Fruit fly (Drosophila melanogaster) whole organism, embryonic: ENCODE data around the gene Ror.

Experiments used
- BEAF-32 ChIP-seq: fragments of 200-800 bp; sonication (Bioruptor generic); optimal IDR thresholded peaks from 3 replicates; lab custom pipeline; 2017; ENCODE audit warnings: missing biosample characterization, missing genetic modification characterization, mild to moderate bottlenecking, moderate library complexity, missing genetic modification reagents
- Bgb ChIP-seq: fragments of 200-800 bp; sonication (Bioruptor generic); IDR thresholded peaks from 2 replicates; pipeline ENCODE4 v1.3.6; 2022; ENCODE audit warnings: missing biosample characterization, missing genetic modification characterization; ENCODE audit not compliant: partially characterized antibody
- CG1024 ChIP-seq: fragments of 200-800 bp; sonication (Bioruptor generic); IDR thresholded peaks from 2 replicates; pipeline ENCODE4 v1.3.6; 2022; ENCODE audit warnings: missing biosample characterization, missing genetic modification characterization
- CG10979 ChIP-seq: fragments of 200-800 bp; sonication (Bioruptor generic); optimal IDR thresholded peaks from 2 replicates; lab custom pipeline; 2018; ENCODE audit warnings: missing biosample characterization, mild to moderate bottlenecking, missing genetic modification characterization, moderate library complexity
- CG11504 ChIP-seq: fragments of 200-800 bp; sonication (Bioruptor generic); optimal IDR thresholded peaks from 3 replicates; lab custom pipeline; 2019; ENCODE audit warnings: missing biosample characterization, mild to moderate bottlenecking, missing genetic modification characterization, moderate library complexity
- CG11695 ChIP-seq: fragments of 200-800 bp; sonication (Bioruptor generic); IDR thresholded peaks from 3 replicates; pipeline ENCODE4 v1.3.6; 2022; ENCODE audit warnings: missing biosample characterization, missing genetic modification characterization
- CG13287 ChIP-seq: fragments of 200-800 bp; sonication (Bioruptor generic); IDR thresholded peaks from 2 replicates; pipeline ENCODE4 v1.3.6; 2022; ENCODE audit warnings: missing biosample characterization, missing genetic modification characterization; ENCODE audit not compliant: partially characterized antibody
- CG13894 ChIP-seq: fragments of 200-800 bp; sonication (Bioruptor generic); optimal IDR thresholded peaks from 3 replicates; lab custom pipeline; 2018; ENCODE audit warnings: missing biosample characterization, mild to moderate bottlenecking, missing genetic modification characterization, moderate library complexity
- CG1603 ChIP-seq: fragments of 200-800 bp; sonication (Bioruptor generic); optimal IDR thresholded peaks from 2 replicates; lab custom pipeline; 2019; ENCODE audit warnings: missing biosample characterization, mild to moderate bottlenecking, missing genetic modification characterization, moderate library complexity
- CG16779 ChIP-seq: fragments of 200-800 bp; sonication (Bioruptor generic); IDR thresholded peaks from 2 replicates; pipeline ENCODE4 v1.3.6; 2022; ENCODE audit warnings: missing biosample characterization, missing genetic modification characterization
- CG16813 ChIP-seq: fragments of 200-800 bp; sonication (Bioruptor generic); IDR thresholded peaks from 3 replicates; pipeline ENCODE4 v1.3.6; 2022; ENCODE audit warnings: missing biosample characterization, missing genetic modification characterization; ENCODE audit not compliant: partially characterized antibody
- CG17912 ChIP-seq: fragments of 200-800 bp; sonication (Bioruptor generic); optimal IDR thresholded peaks from 2 replicates; lab custom pipeline; 2018; ENCODE audit warnings: missing biosample characterization, mild to moderate bottlenecking, missing genetic modification characterization
- CG2712 ChIP-seq: fragments of 200-800 bp; optimal IDR thresholded peaks from 3 replicates; lab custom pipeline; 2019; ENCODE audit warnings: missing biosample characterization, mild to moderate bottlenecking, missing genetic modification characterization, moderate library complexity
- CG30020 ChIP-seq: fragments of 200-800 bp; optimal IDR thresholded peaks from 2 replicates; lab custom pipeline; 2019; ENCODE audit warnings: missing biosample characterization, mild to moderate bottlenecking, missing genetic modification characterization, moderate library complexity
- CG34224 ChIP-seq: fragments of 200-800 bp; sonication (Bioruptor generic); IDR thresholded peaks from 3 replicates; pipeline ENCODE4 v1.3.6; 2022; ENCODE audit warnings: missing biosample characterization, missing genetic modification characterization; ENCODE audit not compliant: partially characterized antibody
- CG34376 ChIP-seq: fragments of 200-800 bp; sonication (Bioruptor generic); optimal IDR thresholded peaks from 2 replicates; lab custom pipeline; 2018; ENCODE audit warnings: missing biosample characterization, mild to moderate bottlenecking, missing genetic modification characterization
- CG3726 ChIP-seq: fragments of 200-800 bp; sonication (Bioruptor generic); IDR thresholded peaks from 3 replicates; pipeline ENCODE4, ENCODE4 v1.3.6; 2022; ENCODE audit warnings: missing biosample characterization, missing genetic modification characterization
- CG3847 ChIP-seq: fragments of 200-800 bp; sonication (Bioruptor generic); IDR thresholded peaks from 2 replicates; pipeline ENCODE4 v1.3.6; 2022; ENCODE audit warnings: missing biosample characterization, missing genetic modification characterization
- CG6765 ChIP-seq: fragments of 200-800 bp; sonication (Bioruptor generic); optimal IDR thresholded peaks from 3 replicates; lab custom pipeline; 2017; ENCODE audit warnings: missing biosample characterization, mild to moderate bottlenecking, missing genetic modification characterization
- CG8089 ChIP-seq: fragments of 200-800 bp; sonication (Bioruptor generic); optimal IDR thresholded peaks from 3 replicates; lab custom pipeline; 2016; ENCODE audit warnings: missing biosample characterization, missing genetic modification characterization
- CG8359 ChIP-seq: fragments of 200-800 bp; sonication (Bioruptor generic); optimal IDR thresholded peaks from 2 replicates; lab custom pipeline; 2017; ENCODE audit warnings: missing biosample characterization, mild to moderate bottlenecking, missing genetic modification characterization, borderline replicate concordance
- CG9932 ChIP-seq: fragments of 200-800 bp; sonication (Bioruptor generic); IDR thresholded peaks from 2 replicates; pipeline ENCODE4 v1.3.6; 2022; ENCODE audit warnings: missing biosample characterization, missing genetic modification characterization
- Dek ChIP-seq: fragments of 200-800 bp; sonication (Bioruptor generic); optimal IDR thresholded peaks from 3 replicates; lab custom pipeline; 2019; ENCODE audit warnings: missing biosample characterization, mild to moderate bottlenecking, missing genetic modification characterization, moderate library complexity
- Dll ChIP-seq: fragments of 200-800 bp; sonication (Bioruptor generic); IDR thresholded peaks from 4 replicates; pipeline ENCODE4 v1.3.6; 2022; ENCODE audit warnings: missing biosample characterization, missing genetic modification characterization; ENCODE audit not compliant: partially characterized antibody
- Dp ChIP-seq: fragments of 200-800 bp; sonication (Bioruptor generic); optimal IDR thresholded peaks from 2 replicates; lab custom pipeline; 2018; ENCODE audit warnings: missing biosample characterization, mild to moderate bottlenecking, missing genetic modification characterization, moderate library complexity
- Dref ChIP-seq: fragments of 200-800 bp; sonication (Bioruptor generic); IDR thresholded peaks from 2 replicates; pipeline ENCODE4 v1.3.6; 2022; ENCODE audit warnings: missing biosample characterization, missing genetic modification characterization
- Gug ChIP-seq: fragments of 200-800 bp; sonication (Bioruptor generic); IDR thresholded peaks from 4 replicates; pipeline ENCODE4 v1.3.6; 2022; ENCODE audit warnings: missing biosample characterization, missing genetic modification characterization
- HmgZ ChIP-seq: fragments of 200-800 bp; sonication (Bioruptor generic); optimal IDR thresholded peaks from 2 replicates; lab custom pipeline; 2018; ENCODE audit warnings: missing biosample characterization, mild to moderate bottlenecking, missing genetic modification characterization
- Hr3 ChIP-seq: fragments of 200-800 bp; sonication (Bioruptor generic); optimal IDR thresholded peaks from 3 replicates; lab custom pipeline; 2016; ENCODE audit warnings: missing biosample characterization, missing genetic modification characterization
- Jarid2 ChIP-seq: fragments of 200-800 bp; sonication (Bioruptor generic); optimal IDR thresholded peaks from 3 replicates; lab custom pipeline; 2017; ENCODE audit warnings: mild to moderate bottlenecking, missing biosample characterization, missing genetic modification reagents, missing genetic modification characterization
- MBD-R2 ChIP-seq: fragments of 200-800 bp; sonication (Bioruptor generic); IDR thresholded peaks from 2 replicates; pipeline ENCODE4 v1.3.6; 2022; ENCODE audit warnings: missing biosample characterization, missing genetic modification characterization
- Pdp1 ChIP-seq, 2 experiments: fragments of 200-800 bp; sonication (Bioruptor generic); optimal IDR thresholded peaks; 3 replicates each; lab custom pipeline; 2016; ENCODE audit warnings: missing biosample characterization in 2 of 2, missing genetic modification characterization in 2 of 2, mild to moderate bottlenecking in 1 of 2, moderate library complexity in 1 of 2
- Scr ChIP-seq: fragments of 200-800 bp; sonication (Bioruptor generic); IDR thresholded peaks from 2 replicates; pipeline ENCODE4 v1.3.6; 2022; ENCODE audit warnings: missing biosample characterization, missing genetic modification characterization; ENCODE audit not compliant: partially characterized antibody
- Sry-δ ChIP-seq: fragments of 200-800 bp; sonication (Bioruptor generic); optimal IDR thresholded peaks from 2 replicates; lab custom pipeline; 2016; ENCODE audit warnings: missing biosample characterization, missing genetic modification characterization
- Stat92E ChIP-seq, 3 experiments: fragments of >200 bp in 2 of 3; fragments of 200-800 bp in 1 of 3; sonication (Bioruptor generic) in 1 of 3; optimal IDR thresholded peaks; 2 replicates each; lab custom pipeline; 2017 to 2019; ENCODE audit warnings: missing biosample characterization in 3 of 3, missing genetic modification characterization in 3 of 3, mild to moderate bottlenecking in 1 of 3, moderate library complexity in 1 of 3
- Tbp ChIP-seq: fragments of >200 bp; optimal IDR thresholded peaks from 2 replicates; lab custom pipeline; 2018; ENCODE audit warnings: missing biosample characterization, missing genetic modification characterization
- al ChIP-seq: fragments of 200-800 bp; sonication (Bioruptor generic); IDR thresholded peaks from 2 replicates; pipeline ENCODE4 v1.3.6; 2022; ENCODE audit warnings: missing biosample characterization, missing genetic modification characterization
- amos ChIP-seq: fragments of 200-800 bp; sonication (Bioruptor generic); IDR thresholded peaks from 2 replicates; pipeline ENCODE4 v1.3.6; 2022; ENCODE audit warnings: missing biosample characterization, missing genetic modification characterization; ENCODE audit not compliant: partially characterized antibody
- ap ChIP-seq: fragments of 200-800 bp; sonication (Bioruptor generic); IDR thresholded peaks from 2 replicates; pipeline ENCODE4 v1.3.6; 2022; ENCODE audit warnings: missing biosample characterization, missing genetic modification characterization
- bbx ChIP-seq: fragments of 200-800 bp; sonication (Bioruptor generic); IDR thresholded peaks from 2 replicates; pipeline ENCODE4 v1.3.6; 2022; ENCODE audit warnings: missing biosample characterization, missing genetic modification characterization; ENCODE audit not compliant: partially characterized antibody
- fd102C ChIP-seq: fragments of 200-800 bp; sonication (Bioruptor generic); optimal IDR thresholded peaks from 2 replicates; lab custom pipeline; 2018; ENCODE audit warnings: missing biosample characterization, mild to moderate bottlenecking, missing genetic modification characterization, moderate library complexity
- lbe ChIP-seq: fragments of 200-800 bp; sonication (Bioruptor generic); optimal IDR thresholded peaks from 2 replicates; lab custom pipeline; 2016; ENCODE audit warnings: missing biosample characterization, mild to moderate bottlenecking, missing genetic modification characterization
- org-1 ChIP-seq: fragments of 200-800 bp; sonication (Bioruptor generic); optimal IDR thresholded peaks from 2 replicates; lab custom pipeline; 2017; ENCODE audit warnings: missing biosample characterization, missing genetic modification characterization
- pfk ChIP-seq: fragments of 200-800 bp; sonication (Bioruptor generic); optimal IDR thresholded peaks from 2 replicates; lab custom pipeline; 2018; ENCODE audit warnings: missing biosample characterization, mild to moderate bottlenecking, missing genetic modification characterization, moderate library complexity
- shn ChIP-seq: fragments of 200-800 bp; sonication (Bioruptor generic); optimal IDR thresholded peaks from 3 replicates; lab custom pipeline; 2016; ENCODE audit warnings: missing biosample characterization, missing genetic modification characterization
- trem ChIP-seq: fragments of 200-800 bp; optimal IDR thresholded peaks from 3 replicates; lab custom pipeline; 2019; ENCODE audit warnings: missing biosample characterization, mild to moderate bottlenecking, missing genetic modification characterization, moderate library complexity

The Ror gene

dm6 chr2L:10263830-10264634 lies 12.4 kb downstream of the Ror start, which contains the start of gene REPTOR-BP (continued):
- TF ChIP-seq Pdp1 (GFP tag; optimal IDR thresholded peaks at IDR 0.05; lab: Kevin White, UChicago), result peak in 1 of 2 experiments; percentile 18
- no peak for TF ChIP-seq CG9932 (GFP tag; lab: Robert Waterston, UW)
- no peak for TF ChIP-seq Dek
- TF ChIP-seq Dp (GFP tag; lab: Kevin White, UChicago), result peak; percentile 41
- TF ChIP-seq CG1603 (tag; lab: Kevin White, UChicago), result peak; percentile 99
- TF ChIP-seq, all 482 proteins: peak for 24

- peak; percentile 52; the same call in 1 of the 2 replicates for TF ChIP-seq amos
- no peak for TF ChIP-seq CG8089 (GFP tag; lab: Kevin White, UChicago)
- TF ChIP-seq CG16813 (GFP tag; lab: Robert Waterston, UW), result no peak; the same call in 2 of the 3 replicates
- TF ChIP-seq ap (GFP tag; lab: Robert Waterston, UW), result no peak
- peak; percentile 95 for TF ChIP-seq pfk (GFP tag; lab: Kevin White, UChicago)
- TF ChIP-seq CG11504 (tag; lab: Kevin White, UChicago), result no peak
- no peak for TF ChIP-seq CG1024
- TF ChIP-seq CG34376, result peak; percentile 0
- TF ChIP-seq al (GFP tag; lab: Robert Waterston, UW), result no peak
- TF ChIP-seq MBD-R2 (GFP tag; lab: Robert Waterston, UW), result peak; percentile 68
- no peak for TF ChIP-seq CG6765 (GFP tag; lab: Kevin White, UChicago)
- 0 out of 3 replicates have a peak, but pooled peaks have one; percentile 54 for TF ChIP-seq CG34224 (GFP tag; lab: Robert Waterston, UW)
- TF ChIP-seq CG2712 (tag; lab: Kevin White, UChicago), result peak; percentile 22
- TF ChIP-seq trem (tag; lab: Kevin White, UChicago), result peak; percentile 23
- no peak for TF ChIP-seq CG16779 (GFP tag; lab: Robert Waterston, UW)
- TF ChIP-seq CG13287, result peak; percentile 65
- TF ChIP-seq org-1 (GFP tag; lab: Kevin White, UChicago), result no peak
- no peak for TF ChIP-seq Hr3 (GFP tag; lab: Kevin White, UChicago)
- peak; percentile 63 for TF ChIP-seq Sry-δ (GFP tag; lab: Kevin White, UChicago)
- no peak for TF ChIP-seq fd102C (GFP tag; lab: Kevin White, UChicago)
- no peak for TF ChIP-seq Jarid2 (GFP tag; lab: Kevin White, UChicago)
- no peak for TF ChIP-seq CG8359 (GFP tag; lab: Kevin White, UChicago)
- no peak for TF ChIP-seq shn (GFP tag; lab: Kevin White, UChicago)
- TF ChIP-seq HmgZ (tag; lab: Kevin White, UChicago), result no peak
- TF ChIP-seq CG17912, result no peak
- TF ChIP-seq CG3847, result no peak
- TF ChIP-seq Bgb (GFP tag; lab: Robert Waterston, UW), result peak; percentile 54; the same call in 1 of the 2 replicates
- TF ChIP-seq lbe, result peak; percentile 51
- no peak for TF ChIP-seq Stat92E (GFP tag; optimal IDR thresholded peaks at IDR 0.05; lab: Kevin White, UChicago)
- no peak for TF ChIP-seq Gug
- peak; percentile 58 for TF ChIP-seq Scr
- TF ChIP-seq Dll (GFP tag; lab: Robert Waterston, UW), result peak; percentile 55; the same call in 1 of the 4 replicates
- peak; percentile 34; the same call in 1 of the 2 replicates for TF ChIP-seq bbx (GFP tag; lab: Robert Waterston, UW)
- TF ChIP-seq Tbp (GFP tag; lab: Kevin White, UChicago), result no peak
- TF ChIP-seq BEAF-32, result peak; percentile 63
- TF ChIP-seq CG10979 (tag; lab: Kevin White, UChicago), result no peak
- TF ChIP-seq CG11695 (GFP tag; lab: Robert Waterston, UW), result no peak
- TF ChIP-seq Dref, result peak; percentile 70
- TF ChIP-seq CG3726 (GFP tag; lab: Robert Waterston, UW), result no peak
- TF ChIP-seq CG30020, result peak; percentile 94
- no peak for TF ChIP-seq CG13894
Observed at dm6 chr2L:10265129-10265528, 13.5 kb downstream of the Ror start, which contains the start of gene Mob3. Gene Mob3, plus strand, starts transcription at chr2L:10265336.
